Worm (Caenorhabditis elegans) whole organism, late embryonic: ENCODE data around the gene vps-22.

Source experiments
- T23F11.4 ChIP-seq: fragments of 200-800 bp; sonication (Bioruptor generic); optimal IDR thresholded peaks from 2 replicates; lab custom pipeline; 2018; ENCODE audit warnings: mild to moderate bottlenecking, missing genetic modification characterization, missing compliant biosample characterization
- ahr-1 ChIP-seq: sonication (generic microtip); optimal IDR thresholded peaks from 2 replicates; lab custom pipeline; 2016; ENCODE audit warnings: missing genetic modification characterization, missing compliant biosample characterization
- ceh-2 ChIP-seq: sonication (generic microtip); optimal IDR thresholded peaks from 2 replicates; lab custom pipeline; 2016; ENCODE audit warnings: missing genotype, missing genetic modification characterization, missing compliant biosample characterization
- ceh-22 ChIP-seq: sonication (generic microtip); optimal IDR thresholded peaks from 2 replicates; lab custom pipeline; 2017; ENCODE audit warnings: missing biosample characterization, missing genetic modification characterization
- ceh-24 ChIP-seq: sonication (generic microtip); optimal IDR thresholded peaks from 2 replicates; lab custom pipeline; 2016; ENCODE audit warnings: mild to moderate bottlenecking, missing genetic modification characterization, missing compliant biosample characterization
- ceh-31 ChIP-seq: sonication (generic microtip); optimal IDR thresholded peaks from 2 replicates; lab custom pipeline; 2016; ENCODE audit warnings: missing genetic modification characterization, missing compliant biosample characterization
- ceh-45 ChIP-seq: fragments of 200-800 bp; sonication (Bioruptor generic); IDR thresholded peaks from 2 replicates; pipeline ENCODE4 v1.3.6; 2022; ENCODE audit warnings: missing genetic modification reagents, missing genetic modification characterization, missing compliant biosample characterization
- ceh-48 ChIP-seq: sonication (generic microtip); optimal IDR thresholded peaks from 2 replicates; lab custom pipeline; 2016; ENCODE audit warnings: missing genetic modification characterization, inconsistent platforms, missing compliant biosample characterization
- ceh-9 ChIP-seq: sonication (generic microtip); optimal IDR thresholded peaks from 2 replicates; lab custom pipeline; 2016; ENCODE audit warnings: mild to moderate bottlenecking, missing genetic modification characterization, inconsistent platforms, missing compliant biosample characterization
- che-1 ChIP-seq: sonication (generic microtip); optimal IDR thresholded peaks from 2 replicates; lab custom pipeline; 2016; ENCODE audit warnings: mild to moderate bottlenecking, missing genetic modification characterization, missing compliant biosample characterization
- dve-1 ChIP-seq: sonication (generic microtip); optimal IDR thresholded peaks from 2 replicates; lab custom pipeline; 2017; ENCODE audit warnings: antibody characterized with exemption, mild to moderate bottlenecking, missing genetic modification characterization, missing compliant biosample characterization
- elt-4 ChIP-seq: sonication (generic microtip); optimal IDR thresholded peaks from 2 replicates; lab custom pipeline; 2016; ENCODE audit warnings: missing genetic modification characterization, missing compliant biosample characterization
- ets-4 ChIP-seq: sonication (generic microtip); optimal IDR thresholded peaks from 2 replicates; lab custom pipeline; 2016; ENCODE audit warnings: missing genetic modification characterization, missing compliant biosample characterization
- eyg-1 ChIP-seq: sonication (generic microtip); optimal IDR thresholded peaks from 2 replicates; lab custom pipeline; 2016; ENCODE audit warnings: missing genotype, missing genetic modification characterization, missing compliant biosample characterization
- fkh-10 ChIP-seq: fragments of 150-350 bp; optimal IDR thresholded peaks from 2 replicates; lab custom pipeline; 2014; ENCODE audit warnings: missing biosample characterization, missing genetic modification reagents, missing genetic modification characterization
- fkh-6 ChIP-seq: sonication (generic microtip); optimal IDR thresholded peaks from 2 replicates; lab custom pipeline; 2016; ENCODE audit warnings: missing genetic modification characterization, missing compliant biosample characterization
- gmeb-2 ChIP-seq: sonication (generic microtip); optimal IDR thresholded peaks from 2 replicates; lab custom pipeline; 2016; ENCODE audit warnings: missing genetic modification characterization, inconsistent platforms, missing compliant biosample characterization
- hlh-13 ChIP-seq: fragments of 200-800 bp; sonication (Bioruptor generic); optimal IDR thresholded peaks from 2 replicates; lab custom pipeline; 2018; ENCODE audit warnings: mild to moderate bottlenecking, missing genetic modification characterization, missing compliant biosample characterization
- hlh-15 ChIP-seq: sonication (generic microtip); optimal IDR thresholded peaks from 2 replicates; lab custom pipeline; 2016; ENCODE audit warnings: missing genetic modification characterization, missing compliant biosample characterization
- hlh-30 ChIP-seq: sonication (generic microtip); optimal IDR thresholded peaks from 2 replicates; lab custom pipeline; 2017; ENCODE audit warnings: antibody characterized with exemption, missing genetic modification characterization, missing compliant biosample characterization; ENCODE audit not compliant: insufficient read depth
- hlh-8 ChIP-seq: sonication (generic microtip); optimal IDR thresholded peaks from 2 replicates; lab custom pipeline; 2016; ENCODE audit warnings: missing genotype, missing genetic modification characterization, missing compliant biosample characterization
- lim-6 ChIP-seq: sonication (generic microtip); optimal IDR thresholded peaks from 2 replicates; lab custom pipeline; 2016; ENCODE audit warnings: missing genetic modification characterization, missing compliant biosample characterization
- lin-11 ChIP-seq: fragments of 200-800 bp; sonication (Bioruptor generic); optimal IDR thresholded peaks from 2 replicates; lab custom pipeline; 2018; ENCODE audit warnings: mild to moderate bottlenecking, missing genetic modification characterization, missing compliant biosample characterization
- madf-2 ChIP-seq: sonication (generic microtip); optimal IDR thresholded peaks from 2 replicates; lab custom pipeline; 2017; ENCODE audit warnings: missing genetic modification characterization, missing compliant biosample characterization
- mec-3 ChIP-seq: sonication (generic microtip); optimal IDR thresholded peaks from 2 replicates; lab custom pipeline; 2016; ENCODE audit warnings: borderline replicate concordance, missing genetic modification characterization, missing compliant biosample characterization
- nfya-1 ChIP-seq: sonication (generic microtip); optimal IDR thresholded peaks from 2 replicates; lab custom pipeline; 2017; ENCODE audit warnings: missing genetic modification characterization, mild to moderate bottlenecking, missing compliant biosample characterization, antibody characterized with exemption, moderate library complexity
- nhr-11 ChIP-seq: fragments of 150-350 bp; optimal IDR thresholded peaks from 2 replicates; lab custom pipeline; 2014; ENCODE audit warnings: missing biosample characterization, missing genetic modification characterization
- nhr-232 ChIP-seq: sonication (generic microtip); optimal IDR thresholded peaks from 2 replicates; lab custom pipeline; 2016; ENCODE audit warnings: missing genetic modification characterization, missing compliant biosample characterization
- npax-4 ChIP-seq: sonication (generic microtip); optimal IDR thresholded peaks from 2 replicates; lab custom pipeline; 2016; ENCODE audit warnings: missing genetic modification characterization, missing compliant biosample characterization
- pag-3 ChIP-seq: sonication (generic microtip); optimal IDR thresholded peaks from 2 replicates; lab custom pipeline; 2016; ENCODE audit warnings: missing compliant biosample characterization, missing genetic modification characterization, borderline replicate concordance
- pqm-1 ChIP-seq: sonication (generic microtip); optimal IDR thresholded peaks from 2 replicates; lab custom pipeline; 2016; ENCODE audit warnings: missing genetic modification characterization, missing compliant biosample characterization
- rnt-1 ChIP-seq: sonication (generic microtip); optimal IDR thresholded peaks from 2 replicates; lab custom pipeline; 2016; ENCODE audit warnings: missing genetic modification characterization, missing compliant biosample characterization
- syd-9 ChIP-seq: sonication (generic microtip); optimal IDR thresholded peaks from 2 replicates; lab custom pipeline; 2016; ENCODE audit warnings: mild to moderate bottlenecking, missing genetic modification characterization, moderate library complexity, missing compliant biosample characterization
- ttx-3 ChIP-seq: sonication (generic microtip); optimal IDR thresholded peaks from 2 replicates; lab custom pipeline; 2016; ENCODE audit warnings: missing genetic modification reagents, missing genetic modification characterization, missing compliant biosample characterization
- unc-42 ChIP-seq: sonication (generic microtip); optimal IDR thresholded peaks from 2 replicates; lab custom pipeline; 2016; ENCODE audit warnings: missing genotype, missing genetic modification characterization, missing compliant biosample characterization
- unc-55 ChIP-seq: sonication (generic microtip); optimal IDR thresholded peaks from 2 replicates; lab custom pipeline; 2017; ENCODE audit warnings: missing biosample characterization, missing genetic modification reagents, missing genetic modification characterization
- unc-86 ChIP-seq: sonication (generic microtip); optimal IDR thresholded peaks from 2 replicates; lab custom pipeline; 2016; ENCODE audit warnings: missing genetic modification characterization, missing compliant biosample characterization

Gene vps-22

DNA sequence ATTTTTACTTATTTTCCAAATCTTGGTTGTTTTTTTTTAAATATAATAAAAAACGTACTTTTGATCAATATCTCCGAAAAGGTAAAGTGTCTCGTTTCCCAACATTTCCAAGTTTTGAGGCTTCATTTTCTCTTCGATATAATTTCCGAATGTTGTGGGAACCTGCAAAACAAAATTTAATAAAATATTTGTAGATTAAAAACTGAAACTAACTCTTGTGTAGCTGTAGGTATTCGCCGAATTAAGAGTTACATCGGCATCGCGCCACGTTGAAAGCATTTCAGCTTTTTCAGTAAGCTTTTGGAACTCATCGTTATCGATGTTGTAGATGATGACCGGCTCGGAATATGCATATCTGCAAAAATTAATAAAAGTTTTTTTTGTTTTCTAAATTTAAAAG, at the start of gene vps-22:
vps-22 (minus strand) TSS at position 101 of the 400 bp plus-strand sequence.
- TF ChIP-seq pqm-1 (tag; lab: Kevin White, UChicago) (no peak), unc-86 (tag; lab: Kevin White, UChicago) (no peak), nhr-232 (tag; lab: Kevin White, UChicago) (no peak), eyg-1 (tag; lab: Kevin White, UChicago) (no peak), unc-55 (GFP tag; lab: Kevin White, UChicago) (no peak), madf-2 (tag; lab: Kevin White, UChicago) (no peak), rnt-1 (tag; lab: Kevin White, UChicago) (no peak), che-1 (tag; lab: Kevin White, UChicago) (no peak), npax-4 (tag; lab: Kevin White, UChicago) (no peak), fkh-6 (tag; lab: Kevin White, UChicago) (no peak), hlh-13 (GFP tag; lab: Kevin White, UChicago) (no peak), elt-4 (tag; lab: Kevin White, UChicago) (no peak), nfya-1 (tag; lab: Kevin White, UChicago) (no peak), pag-3 (tag; lab: Kevin White, UChicago) (no peak), unc-42 (tag; lab: Kevin White, UChicago) (no peak), gmeb-2 (tag; lab: Kevin White, UChicago) (no peak), ceh-9 (no peak)
- TF ChIP-seq, all 69 proteins: peak for 0

ce11 chrIII:5010723-5011122, 48.4 kb upstream of the vps-22 start:
- TF ChIP-seq ceh-31 (tag; lab: Kevin White, UChicago) = no peak
- TF ChIP-seq lim-6 = no peak
- TF ChIP-seq mec-3 (tag; lab: Kevin White, UChicago) = no peak
- no peak for TF ChIP-seq lin-11 (tag; lab: Kevin White, UChicago)
- TF ChIP-seq ceh-24 (tag; lab: Kevin White, UChicago) = no peak
- TF ChIP-seq ttx-3 (tag; lab: Kevin White, UChicago) = no peak

ce11 chrIII:5008730-5009129, 46.4 kb upstream of the vps-22 start, which contains the start of gene R144.11:
TSS of gene R144.11 (minus strand) at chrIII:5008830.
- no peak for TF ChIP-seq fkh-10
- no peak for TF ChIP-seq ceh-24 (tag; lab: Kevin White, UChicago)
- no peak for TF ChIP-seq hlh-30 (tag; lab: Kevin White, UChicago)
- no peak for TF ChIP-seq unc-55 (GFP tag; lab: Kevin White, UChicago)
- no peak for TF ChIP-seq nfya-1 (tag; lab: Kevin White, UChicago)
- TF ChIP-seq, all 69 proteins: peak for 0

ce11 chrIII:5006881-5007280, 44.6 kb upstream of the vps-22 start, which contains the start of gene R144.12:
TSS of gene R144.12 (minus strand) at chrIII:5006981.
- TF ChIP-seq dve-1 (tag; lab: Kevin White, UChicago) (no peak), ceh-24 (tag; lab: Kevin White, UChicago) (no peak), ets-4 (no peak), pqm-1 (tag; lab: Kevin White, UChicago) (no peak), ceh-45 (GFP tag; lab: Robert Waterston, UW) (no peak), unc-55 (GFP tag; lab: Kevin White, UChicago) (no peak), hlh-8 (tag; lab: Kevin White, UChicago) (no peak), unc-42 (tag; lab: Kevin White, UChicago) (no peak), elt-4 (tag; lab: Kevin White, UChicago) (no peak), hlh-15 (no peak), ceh-48 (tag; lab: Kevin White, UChicago) (no peak), ceh-22 (tag; lab: Kevin White, UChicago) (no peak), rnt-1 (tag; lab: Kevin White, UChicago) (no peak), ceh-2 (tag; lab: Kevin White, UChicago) (no peak), nhr-11 (tag; lab: Kevin White, UChicago) (no peak), syd-9 (tag; lab: Kevin White, UChicago) (no peak), ahr-1 (tag; lab: Kevin White, UChicago) (no peak), T23F11.4 (GFP tag; lab: Kevin White, UChicago) (no peak), unc-86 (tag; lab: Kevin White, UChicago) (no peak), eyg-1 (tag; lab: Kevin White, UChicago) (no peak)
- TF ChIP-seq, all 69 proteins: peak for 0
